Worm (Caenorhabditis elegans) whole organism, L1 larva: Measurements from ENCODE around the gene pqn-65.

Experiments used
- C04F5.9 ChIP-seq: sonication (generic microtip); optimal IDR thresholded peaks from 2 replicates; lab custom pipeline; 2016; ENCODE audit warnings: missing genetic modification characterization, missing compliant biosample characterization
- C16A3.4 ChIP-seq: fragments of 150-350 bp; optimal IDR thresholded peaks from 2 replicates; lab custom pipeline; 2014; ENCODE audit warnings: missing biosample characterization, missing genetic modification characterization
- F16B12.6 ChIP-seq: fragments of 150-350 bp; optimal IDR thresholded peaks from 2 replicates; lab custom pipeline; 2014; ENCODE audit warnings: missing biosample characterization, missing genetic modification characterization
- aha-1 ChIP-seq: fragments of 150-350 bp; optimal IDR thresholded peaks from 2 replicates; lab custom pipeline; 2014; ENCODE audit warnings: missing biosample characterization, missing genetic modification characterization
- blmp-1 ChIP-seq: fragments of 150-350 bp; optimal IDR thresholded peaks from 2 replicates; lab custom pipeline; 2014; ENCODE audit warnings: missing biosample characterization, missing genetic modification characterization
- ceh-63 ChIP-seq: fragments of 200-800 bp; sonication (Bioruptor generic); optimal IDR thresholded peaks from 2 replicates; lab custom pipeline; 2018; ENCODE audit warnings: mild to moderate bottlenecking, missing genetic modification characterization, missing compliant biosample characterization
- ces-1 ChIP-seq: fragments of 150-350 bp; optimal IDR thresholded peaks from 2 replicates; lab custom pipeline; 2014; ENCODE audit warnings: missing biosample characterization, missing genetic modification reagents, missing genetic modification characterization
- dpl-1 ChIP-seq, 3 experiments: fragments of 150-350 bp in 2 of 3; sonication (generic microtip) in 1 of 3; optimal IDR thresholded peaks; 2 replicates each; lab custom pipeline; 2014 to 2017; ENCODE audit warnings: missing biosample characterization in 3 of 3, missing genetic modification characterization in 3 of 3, missing genetic modification reagents in 3 of 3
- dsc-1 ChIP-seq: sonication (generic microtip); optimal IDR thresholded peaks from 2 replicates; lab custom pipeline; 2016; ENCODE audit warnings: mild to moderate bottlenecking, missing genetic modification characterization, missing compliant biosample characterization
- efl-1 ChIP-seq, 4 experiments: fragments of 150-350 bp; optimal IDR thresholded peaks in 3 of 4; peaks in 1 of 4; 1 replicate in 1 of 4; 2 replicates in 3 of 4; lab custom pipeline; 2014; ENCODE audit warnings: missing biosample characterization in 2 of 4, missing genetic modification characterization in 2 of 4, missing genetic modification reagents in 2 of 4
- egl-13 ChIP-seq: sonication (generic microtip); optimal IDR thresholded peaks from 2 replicates; lab custom pipeline; 2016; ENCODE audit warnings: missing genotype, missing genetic modification reagents, missing genetic modification characterization, missing compliant biosample characterization
- elt-3 ChIP-seq, 6 experiments: fragments of 150-350 bp in 1 of 6; sonication (generic microtip); optimal IDR thresholded peaks; 2 replicates each; lab custom pipeline; 2017 to 2018; ENCODE audit warnings: missing biosample characterization in 6 of 6, missing genetic modification characterization in 6 of 6, inconsistent platforms in 1 of 6
- ets-5 ChIP-seq: fragments of 200-800 bp; sonication (Bioruptor generic); IDR thresholded peaks from 2 replicates; pipeline ENCODE4 v1.3.6; 2022; ENCODE audit warnings: missing genetic modification characterization, missing compliant biosample characterization
- fkh-10 ChIP-seq: sonication (generic microtip); optimal IDR thresholded peaks from 2 replicates; lab custom pipeline; 2017; ENCODE audit warnings: missing biosample characterization, missing genetic modification reagents, missing genetic modification characterization
- fkh-4 ChIP-seq: sonication (generic microtip); optimal IDR thresholded peaks from 2 replicates; lab custom pipeline; 2016; ENCODE audit warnings: missing compliant biosample characterization, missing genetic modification characterization, borderline replicate concordance
- fkh-8 ChIP-seq: sonication (generic microtip); optimal IDR thresholded peaks from 2 replicates; lab custom pipeline; 2016; ENCODE audit warnings: mild to moderate bottlenecking, missing genetic modification characterization, missing compliant biosample characterization
- fos-1 ChIP-seq: fragments of 150-350 bp; optimal IDR thresholded peaks from 2 replicates; lab custom pipeline; 2014; ENCODE audit warnings: missing biosample characterization, missing genetic modification characterization
- irx-1 ChIP-seq: sonication (generic microtip); optimal IDR thresholded peaks from 2 replicates; lab custom pipeline; 2016; ENCODE audit warnings: missing genetic modification characterization, missing compliant biosample characterization
- lin-35 ChIP-seq, 2 experiments: fragments of 150-350 bp; optimal IDR thresholded peaks; 2 replicates each; lab custom pipeline; 2014; ENCODE audit warnings: missing biosample characterization in 2 of 2, missing genetic modification characterization in 2 of 2, missing genetic modification reagents in 2 of 2
- lsy-2 ChIP-seq, 2 experiments: fragments of 150-350 bp; optimal IDR thresholded peaks; 2 replicates each; lab custom pipeline; 2014; ENCODE audit warnings: missing biosample characterization in 2 of 2, missing genetic modification characterization in 2 of 2
- mab-9 ChIP-seq: fragments of 200-800 bp; sonication (Bioruptor generic); IDR thresholded peaks from 2 replicates; pipeline ENCODE4 v1.3.6; 2022; ENCODE audit warnings: missing genetic modification reagents, missing genetic modification characterization, missing compliant biosample characterization
- mdl-1 ChIP-seq, 2 experiments: fragments of 150-350 bp; optimal IDR thresholded peaks; 2 replicates each; lab custom pipeline; 2014 to 2017; ENCODE audit warnings: missing biosample characterization in 2 of 2, missing genetic modification characterization in 2 of 2, inconsistent platforms in 1 of 2
- mep-1 ChIP-seq: fragments of 150-350 bp; optimal IDR thresholded peaks from 2 replicates; lab custom pipeline; 2014; ENCODE audit warnings: missing biosample characterization, missing genetic modification characterization
- nhr-11 ChIP-seq: fragments of 150-350 bp; optimal IDR thresholded peaks from 2 replicates; lab custom pipeline; 2014; ENCODE audit warnings: missing biosample characterization, missing genetic modification characterization
- nhr-19 ChIP-seq: fragments of 200-800 bp; sonication (Bioruptor generic); conservative IDR thresholded peaks from 2 replicates; pipeline ENCODE4 v1.3.6; 2022; ENCODE audit warnings: missing genetic modification characterization, missing compliant biosample characterization
- nhr-20 ChIP-seq: sonication (generic microtip); optimal IDR thresholded peaks from 2 replicates; lab custom pipeline; 2016; ENCODE audit warnings: mild to moderate bottlenecking, missing genetic modification characterization, missing compliant biosample characterization
- nhr-76 ChIP-seq: sonication (generic microtip); optimal IDR thresholded peaks from 2 replicates; lab custom pipeline; 2017; ENCODE audit warnings: missing biosample characterization, missing genetic modification characterization
- nhr-85 ChIP-seq: sonication (generic microtip); peaks from one replicate; lab custom pipeline; 2016; ENCODE audit warnings: missing genetic modification characterization, inconsistent platforms, missing compliant biosample characterization
- skn-1 ChIP-seq: fragments of 150-350 bp; optimal IDR thresholded peaks from 2 replicates; lab custom pipeline; 2014; ENCODE audit warnings: missing biosample characterization, missing genetic modification characterization
- unc-62 ChIP-seq: fragments of 150-350 bp; optimal IDR thresholded peaks from 2 replicates; lab custom pipeline; 2014; ENCODE audit warnings: missing biosample characterization, missing genetic modification reagents, missing genetic modification characterization
- unc-86 ChIP-seq: sonication (generic microtip); optimal IDR thresholded peaks from 2 replicates; lab custom pipeline; 2016; ENCODE audit warnings: missing genetic modification characterization, missing compliant biosample characterization
- vab-15 ChIP-seq: sonication (generic microtip); optimal IDR thresholded peaks from 2 replicates; lab custom pipeline; 2017; ENCODE audit warnings: missing genotype, mild to moderate bottlenecking, missing genetic modification characterization, missing compliant biosample characterization
- zag-1 ChIP-seq: fragments of 150-350 bp; optimal IDR thresholded peaks from 2 replicates; lab custom pipeline; 2014; ENCODE audit warnings: missing biosample characterization, missing genetic modification characterization
- zip-4 ChIP-seq: fragments of 200-800 bp; sonication (Bioruptor generic); optimal IDR thresholded peaks from 2 replicates; lab custom pipeline; 2018; ENCODE audit warnings: mild to moderate bottlenecking, missing genetic modification characterization, moderate library complexity, missing compliant biosample characterization
- ztf-11 ChIP-seq, 2 experiments: sonication (generic microtip); optimal IDR thresholded peaks; 2 replicates each; lab custom pipeline; 2016 to 2017; ENCODE audit warnings: missing genetic modification characterization in 2 of 2, missing biosample characterization in 1 of 2, missing compliant biosample characterization in 1 of 2

Gene pqn-65

DNA sequence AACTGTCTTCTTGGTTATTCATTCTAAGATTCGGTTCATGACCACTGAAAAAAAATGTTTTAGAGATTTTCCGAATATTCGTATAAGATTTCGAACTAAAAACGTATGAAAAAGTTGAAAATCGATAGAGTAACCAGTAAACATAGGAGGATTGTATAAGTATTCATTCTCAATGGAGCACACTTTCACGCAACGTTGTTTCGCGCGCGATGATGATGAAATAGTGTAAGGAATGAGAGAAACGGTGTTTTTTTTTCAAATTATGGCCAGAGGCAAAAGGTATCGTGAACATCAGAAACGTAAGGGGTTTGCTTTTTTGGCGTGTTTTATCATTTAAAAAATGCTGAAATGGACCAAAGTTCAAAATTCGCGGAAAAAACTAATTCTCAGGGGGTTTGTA is at the start of gene pqn-65:
TSS of gene pqn-65 (minus strand) at position 54 of the 400 bp plus-strand sequence.
- TF ChIP-seq lsy-2 (tag; optimal IDR thresholded peaks at IDR 0.05; lab: Kevin White, UChicago) (peak; percentile 12 to 58), ces-1 (no peak), efl-1 (optimal IDR thresholded peaks at IDR 0.05; lab: Kevin White, UChicago) (peak; percentile 19 to 44), efl-1 (GFP tag; optimal IDR thresholded peaks at IDR 0.05 in 1 of 2; lab: Kevin White, UChicago) (peak; percentile 5 to 24), fkh-10 (no peak), blmp-1 (tag; lab: Kevin White, UChicago) (peak; percentile 33), lin-35 (GFP tag; optimal IDR thresholded peaks at IDR 0.05; lab: Kevin White, UChicago) (peak; percentile 37 to 76), dpl-1 (GFP tag; optimal IDR thresholded peaks at IDR 0.05; lab: Kevin White, UChicago) (peak; percentile 48 to 67 (median 63)), C16A3.4 (peak; percentile 16), zip-4 (peak; percentile 28), C04F5.9 (tag; lab: Kevin White, UChicago) (no peak), nhr-11 (tag; lab: Kevin White, UChicago) (no peak), skn-1 (tag; lab: Kevin White, UChicago) (peak; percentile 61), mdl-1 (tag; optimal IDR thresholded peaks at IDR 0.05; lab: Kevin White, UChicago) (peak in 1 of 2 experiments; percentile 10)

DNA sequence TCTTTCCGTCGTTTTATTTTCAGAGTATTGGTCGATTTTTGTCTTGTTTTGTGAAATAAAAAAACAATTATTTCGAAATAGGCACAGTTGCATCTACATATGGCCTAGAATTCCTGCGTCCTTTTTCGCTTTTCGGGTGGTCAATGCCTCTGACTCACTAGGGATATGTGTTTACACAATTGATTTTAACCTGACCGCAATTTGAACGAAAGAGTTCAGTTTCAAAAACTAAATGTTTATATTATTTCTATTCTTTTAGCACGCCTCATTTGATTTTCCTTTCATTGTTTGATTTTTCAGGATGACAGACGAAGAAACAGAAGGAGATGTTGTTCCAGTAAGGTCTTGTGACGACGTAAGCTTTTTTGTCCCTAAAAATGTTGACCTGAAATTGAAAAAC is 48.4 kb upstream of the pqn-65 start, which contains the start of gene mfsd-12:
TSS of gene mfsd-12 (plus strand) at position 301 of the 400 bp plus-strand sequence.
- no peak for TF ChIP-seq nhr-20 (tag; lab: Kevin White, UChicago)
- TF ChIP-seq efl-1 (optimal IDR thresholded peaks at IDR 0.05; lab: Kevin White, UChicago), result no peak
- peak in 1 of 2 experiments; percentile 42 for TF ChIP-seq efl-1 (GFP tag; optimal IDR thresholded peaks at IDR 0.05 in 1 of 2; lab: Kevin White, UChicago)
- TF ChIP-seq blmp-1 (tag; lab: Kevin White, UChicago), result peak; percentile 2
- no peak for TF ChIP-seq F16B12.6 (tag; lab: Kevin White, UChicago)
- no peak for TF ChIP-seq ceh-63 (GFP tag; lab: Kevin White, UChicago)
- no peak for TF ChIP-seq nhr-76 (tag; lab: Kevin White, UChicago)
- TF ChIP-seq fos-1, result no peak
- no peak for TF ChIP-seq zag-1 (tag; lab: Kevin White, UChicago)
- TF ChIP-seq unc-86 (tag; lab: Kevin White, UChicago), result no peak
- no peak for TF ChIP-seq nhr-19 (GFP tag; lab: Robert Waterston, UW)
- no peak for TF ChIP-seq ztf-11 (tag; optimal IDR thresholded peaks at IDR 0.05; lab: Kevin White, UChicago)
- TF ChIP-seq fkh-4 (tag; lab: Kevin White, UChicago), result no peak
- no peak for TF ChIP-seq irx-1 (tag; lab: Kevin White, UChicago)
- TF ChIP-seq dsc-1 (tag; lab: Kevin White, UChicago), result no peak
- no peak for TF ChIP-seq nhr-85 (tag; lab: Kevin White, UChicago)
- no peak for TF ChIP-seq ces-1
- no peak for TF ChIP-seq vab-15 (tag; lab: Kevin White, UChicago)
- no peak for TF ChIP-seq ets-5 (GFP tag; lab: Robert Waterston, UW)
- TF ChIP-seq elt-3 (tag; optimal IDR thresholded peaks at IDR 0.05; lab: Kevin White, UChicago), result no peak
- no peak for TF ChIP-seq mep-1 (tag; lab: Kevin White, UChicago)
- peak; percentile 22 for TF ChIP-seq skn-1 (tag; lab: Kevin White, UChicago)
- TF ChIP-seq unc-62 (GFP tag; lab: Kevin White, UChicago), result no peak
- no peak for TF ChIP-seq egl-13 (tag; lab: Kevin White, UChicago)
- TF ChIP-seq mab-9, result no peak

DNA sequence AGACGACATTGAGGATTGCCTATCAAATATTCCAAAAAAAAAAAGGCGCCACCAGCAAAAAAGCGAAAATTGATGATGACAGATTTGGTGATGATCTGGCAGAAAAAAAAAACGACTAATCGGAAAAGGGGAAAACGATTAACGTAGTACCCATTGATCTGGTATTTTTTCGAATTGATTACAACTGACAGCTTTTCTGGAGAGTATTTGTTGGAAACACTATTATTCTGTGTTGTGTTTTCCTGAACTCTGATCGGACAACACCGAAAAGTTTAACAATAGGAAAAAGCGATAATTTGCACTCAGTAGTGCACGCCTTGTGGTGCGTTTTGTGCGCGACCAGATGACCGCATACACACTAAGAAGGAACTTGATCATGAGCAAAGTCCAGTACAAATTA is 45.2 kb upstream of the pqn-65 start:
- TF ChIP-seq aha-1 (tag; lab: Kevin White, UChicago) (no peak), blmp-1 (tag; lab: Kevin White, UChicago) (peak; percentile 45), fkh-8 (peak; percentile 13), efl-1 (optimal IDR thresholded peaks at IDR 0.05; lab: Kevin White, UChicago) (no peak), efl-1 (GFP tag; optimal IDR thresholded peaks at IDR 0.05 in 1 of 2; lab: Kevin White, UChicago) (peak in 1 of 2 experiments; percentile 73)
